Worm (Caenorhabditis elegans) whole organism, L4 larva: ENCODE measurements around the gene aakg-3.

Source experiments
- F37D6.2 ChIP-seq: sonication (generic microtip); optimal IDR thresholded peaks from 2 replicates; lab custom pipeline; 2016; ENCODE audit warnings: mild to moderate bottlenecking, missing genetic modification characterization, missing compliant biosample characterization
- F44E2.7 ChIP-seq: fragments of 200-800 bp; sonication (Bioruptor generic); IDR thresholded peaks from 2 replicates; pipeline ENCODE4 v2.1.2; 2022; ENCODE audit warnings: missing genetic modification characterization, missing compliant biosample characterization
- F49E8.2 ChIP-seq: sonication (generic microtip); optimal IDR thresholded peaks from 2 replicates; lab custom pipeline; 2016; ENCODE audit warnings: missing compliant biosample characterization, mild to moderate bottlenecking, missing genetic modification characterization, borderline replicate concordance
- T20F7.1 ChIP-seq: fragments of 200-800 bp; sonication (Bioruptor generic); optimal IDR thresholded peaks from 2 replicates; lab custom pipeline; 2018; ENCODE audit warnings: mild to moderate bottlenecking, missing genetic modification characterization, missing compliant biosample characterization
- T26A8.4 ChIP-seq: fragments of 200-800 bp; sonication (Bioruptor generic); IDR thresholded peaks from 2 replicates; pipeline ENCODE4 v1.3.6; 2022; ENCODE audit warnings: missing genetic modification characterization, missing compliant biosample characterization
- Y48G9A.11 ChIP-seq: fragments of 200-800 bp; sonication (Bioruptor generic); IDR thresholded peaks from 2 replicates; pipeline ENCODE4 v1.3.6; 2022; ENCODE audit warnings: missing genetic modification reagents, missing genetic modification characterization, missing compliant biosample characterization
- Y5F2A.4 ChIP-seq: fragments of 200-800 bp; sonication (Bioruptor generic); optimal IDR thresholded peaks from 2 replicates; lab custom pipeline; 2018; ENCODE audit warnings: mild to moderate bottlenecking, missing genetic modification characterization, missing compliant biosample characterization
- ZK546.5 ChIP-seq, 2 experiments: sonication (generic microtip); optimal IDR thresholded peaks; 2 replicates each; lab custom pipeline; 2017; ENCODE audit warnings: missing biosample characterization in 2 of 2, missing genetic modification characterization in 2 of 2
- aha-1 ChIP-seq: fragments of 150-350 bp; peaks from one replicate; lab custom pipeline; 2014; ENCODE audit warnings: missing biosample characterization, missing genetic modification characterization
- ceh-32 ChIP-seq: sonication (generic microtip); optimal IDR thresholded peaks from 2 replicates; lab custom pipeline; 2016; ENCODE audit warnings: mild to moderate bottlenecking, missing genetic modification characterization, missing compliant biosample characterization; ENCODE audit not compliant: poor library complexity
- ceh-62 ChIP-seq: sonication (generic microtip); optimal IDR thresholded peaks from 2 replicates; lab custom pipeline; 2017; ENCODE audit warnings: missing biosample characterization, missing genetic modification characterization
- daf-12 ChIP-seq: fragments of 150-350 bp; optimal IDR thresholded peaks from 2 replicates; lab custom pipeline; 2014; ENCODE audit warnings: missing biosample characterization, missing genetic modification reagents, missing genetic modification characterization
- daf-16 ChIP-seq, 3 experiments: sonication (generic microtip); optimal IDR thresholded peaks; 2 replicates each; lab custom pipeline; 2016 to 2017; ENCODE audit warnings: missing genetic modification characterization in 3 of 3, missing genetic modification reagents in 3 of 3, mild to moderate bottlenecking in 2 of 3, missing compliant biosample characterization in 2 of 3, missing biosample characterization in 1 of 3, moderate library complexity in 1 of 3
- daf-8 ChIP-seq: fragments of 200-800 bp; sonication (Bioruptor generic); IDR thresholded peaks from 2 replicates; pipeline ENCODE4 v1.3.6; 2022; ENCODE audit warnings: missing genetic modification characterization, missing compliant biosample characterization
- dmd-8 ChIP-seq: fragments of 200-800 bp; sonication (Bioruptor generic); IDR thresholded peaks from 2 replicates; pipeline ENCODE4 v1.3.6; 2022; ENCODE audit warnings: missing genetic modification characterization, missing compliant biosample characterization
- dve-1 ChIP-seq: sonication (generic microtip); optimal IDR thresholded peaks from 2 replicates; lab custom pipeline; 2017; ENCODE audit warnings: antibody characterized with exemption, mild to moderate bottlenecking, missing genetic modification characterization, missing compliant biosample characterization; ENCODE audit not compliant: insufficient read depth
- egl-27 ChIP-seq: sonication (generic microtip); optimal IDR thresholded peaks from 3 replicates; lab custom pipeline; 2017; ENCODE audit warnings: missing biosample characterization, missing genetic modification reagents, missing genetic modification characterization
- gei-8 ChIP-seq: fragments of 200-800 bp; sonication (Bioruptor generic); optimal IDR thresholded peaks from 2 replicates; lab custom pipeline; 2018; ENCODE audit warnings: mild to moderate bottlenecking, missing genetic modification characterization, missing compliant biosample characterization
- hmg-1.1 ChIP-seq: fragments of 200-800 bp; sonication (Bioruptor generic); IDR thresholded peaks from 2 replicates; pipeline ENCODE4 v1.3.6; 2022; ENCODE audit warnings: missing genetic modification reagents, missing genetic modification characterization, missing compliant biosample characterization
- lin-13 ChIP-seq: fragments of 150-350 bp; optimal IDR thresholded peaks from 2 replicates; lab custom pipeline; 2014; ENCODE audit warnings: missing biosample characterization, missing genetic modification reagents, missing genetic modification characterization
- lin-15B ChIP-seq: fragments of 150-350 bp; sonication (generic microtip); optimal IDR thresholded peaks from 3 replicates; lab custom pipeline; 2014; ENCODE audit warnings: missing biosample characterization, missing genetic modification characterization
- lin-39 ChIP-seq: fragments of 150-350 bp; optimal IDR thresholded peaks from 2 replicates; lab custom pipeline; 2014; ENCODE audit warnings: missing biosample characterization, missing genetic modification reagents, missing genetic modification characterization
- lir-3 ChIP-seq: sonication (generic microtip); optimal IDR thresholded peaks from 2 replicates; lab custom pipeline; 2016; ENCODE audit warnings: mild to moderate bottlenecking, missing genetic modification characterization, missing compliant biosample characterization
- madf-5 ChIP-seq, 2 experiments: fragments of 200-800 bp; sonication (Bioruptor generic); IDR thresholded peaks; 2 replicates each; pipeline ENCODE4 v1.3.6; 2022; ENCODE audit warnings: missing compliant biosample characterization in 2 of 2, missing genetic modification characterization in 2 of 2
- mdt-29 ChIP-seq: fragments of 200-800 bp; sonication (Bioruptor generic); IDR thresholded peaks from 2 replicates; pipeline ENCODE4 v1.3.6; 2022; ENCODE audit warnings: missing genetic modification reagents, missing genetic modification characterization, missing compliant biosample characterization
- mes-2 ChIP-seq: sonication (generic microtip); optimal IDR thresholded peaks from 2 replicates; lab custom pipeline; 2016; ENCODE audit warnings: missing genotype, mild to moderate bottlenecking, missing genetic modification characterization, missing compliant biosample characterization; ENCODE audit not compliant: poor library complexity, severe bottlenecking
- mxl-3 ChIP-seq: fragments of 200-800 bp; sonication (Bioruptor generic); optimal IDR thresholded peaks from 2 replicates; lab custom pipeline; 2018; ENCODE audit warnings: mild to moderate bottlenecking, missing genetic modification characterization, missing compliant biosample characterization
- nhr-10 ChIP-seq: fragments of 150-350 bp; optimal IDR thresholded peaks from 2 replicates; lab custom pipeline; 2014; ENCODE audit warnings: missing biosample characterization, missing genetic modification characterization
- nhr-11 ChIP-seq: fragments of 150-350 bp; optimal IDR thresholded peaks from 2 replicates; lab custom pipeline; 2014; ENCODE audit warnings: missing biosample characterization, missing genetic modification characterization
- nhr-25 ChIP-seq: sonication (generic microtip); optimal IDR thresholded peaks from 2 replicates; lab custom pipeline; 2017; ENCODE audit warnings: missing genetic modification characterization, mild to moderate bottlenecking, missing compliant biosample characterization, antibody characterized with exemption, moderate library complexity, borderline replicate concordance; ENCODE audit not compliant: insufficient read depth
- nhr-42 ChIP-seq: fragments of 200-800 bp; sonication (Bioruptor generic); IDR thresholded peaks from 2 replicates; pipeline ENCODE4 v1.3.6; 2022; ENCODE audit warnings: missing genetic modification characterization, missing compliant biosample characterization
- nhr-6 ChIP-seq: fragments of 150-350 bp; optimal IDR thresholded peaks from 2 replicates; lab custom pipeline; 2014; ENCODE audit warnings: missing biosample characterization, missing genetic modification characterization
- nhr-77 ChIP-seq: fragments of 150-350 bp; optimal IDR thresholded peaks from 2 replicates; lab custom pipeline; 2014; ENCODE audit warnings: missing biosample characterization, missing genetic modification characterization
- pha-4 ChIP-seq, 2 experiments: fragments of 150-350 bp in 1 of 2; fragments of 200-800 bp in 1 of 2; sonication (Bioruptor generic) in 1 of 2; IDR thresholded peaks in 1 of 2; optimal IDR thresholded peaks in 1 of 2; 2 replicates each; pipeline versions ENCODE4 v1.3.6 to Lab custom; 2014 to 2022; ENCODE audit warnings: missing genetic modification characterization in 2 of 2, missing genetic modification reagents in 2 of 2, missing biosample characterization in 1 of 2, missing compliant biosample characterization in 1 of 2
- sdz-12 ChIP-seq: fragments of 200-800 bp; sonication (Bioruptor generic); optimal IDR thresholded peaks from 2 replicates; lab custom pipeline; 2018; ENCODE audit warnings: mild to moderate bottlenecking, missing genetic modification characterization, missing compliant biosample characterization
- set-16 ChIP-seq: fragments of 200-800 bp; sonication (Bioruptor generic); IDR thresholded peaks from 2 replicates; pipeline ENCODE4 v1.3.6; 2022; ENCODE audit warnings: missing genetic modification reagents, missing genetic modification characterization, missing compliant biosample characterization
- snpc-4 ChIP-seq: fragments of 150-350 bp; optimal IDR thresholded peaks from 2 replicates; lab custom pipeline; 2014; ENCODE audit warnings: missing biosample characterization, missing genetic modification characterization
- spr-3 ChIP-seq: fragments of 200-800 bp; sonication (Bioruptor generic); optimal IDR thresholded peaks from 2 replicates; lab custom pipeline; 2018; ENCODE audit warnings: mild to moderate bottlenecking, missing genetic modification characterization, missing compliant biosample characterization
- tra-1 ChIP-seq: fragments of 200-800 bp; sonication (Bioruptor generic); IDR thresholded peaks from 2 replicates; pipeline ENCODE4 v1.3.6; 2022; ENCODE audit warnings: missing genetic modification reagents, missing genetic modification characterization, missing compliant biosample characterization
- unc-130 ChIP-seq: sonication (generic microtip); optimal IDR thresholded peaks from 2 replicates; lab custom pipeline; 2016; ENCODE audit warnings: missing genetic modification reagents, missing genetic modification characterization, missing compliant biosample characterization
- unc-62 ChIP-seq, 3 experiments: fragments of 150-350 bp in 1 of 3; sonication (generic microtip); optimal IDR thresholded peaks in 2 of 3; peaks in 1 of 3; 1 replicate in 1 of 3; 2 replicates in 2 of 3; lab custom pipeline; 2014 to 2017; ENCODE audit warnings: missing biosample characterization in 3 of 3, missing genetic modification characterization in 3 of 3, missing genetic modification reagents in 3 of 3, missing genotype in 1 of 3
- vab-7 ChIP-seq: fragments of 200-800 bp; sonication (Bioruptor generic); IDR thresholded peaks from 2 replicates; pipeline ENCODE4 v1.3.6; 2022; ENCODE audit warnings: missing genetic modification reagents, missing genetic modification characterization, missing compliant biosample characterization
- zfp-2 ChIP-seq: sonication (generic microtip); optimal IDR thresholded peaks from 2 replicates; lab custom pipeline; 2016; ENCODE audit warnings: mild to moderate bottlenecking, missing genetic modification characterization, missing compliant biosample characterization
- ztf-11 ChIP-seq: fragments of 150-350 bp; optimal IDR thresholded peaks from 2 replicates; lab custom pipeline; 2014; ENCODE audit warnings: missing biosample characterization, missing genetic modification characterization

Gene aakg-3

ce11 chrX:2976148-2976547, at the start of gene aakg-3:
Gene aakg-3 (plus strand): TSS chrX:2976448.
- TF ChIP-seq nhr-77 (tag; lab: Kevin White, UChicago) = no peak
- TF ChIP-seq nhr-10 (tag; lab: Kevin White, UChicago) = no peak
- TF ChIP-seq aha-1 (tag; lab: Kevin White, UChicago) = peak; percentile 75
- no peak for TF ChIP-seq zfp-2
- no peak for TF ChIP-seq unc-130 (GFP tag; lab: Kevin White, UChicago)

- no peak for TF ChIP-seq Y48G9A.11 (GFP tag; lab: Robert Waterston, UW)
- no peak for TF ChIP-seq daf-12 (tag; lab: Kevin White, UChicago)
- peak in 1 of 2 experiments; percentile 89 for TF ChIP-seq unc-62 (GFP tag; optimal IDR thresholded peaks at IDR 0.05 in 1 of 2; lab: Kevin White, UChicago)
- no peak for TF ChIP-seq unc-62 (tag; optimal IDR thresholded peaks at IDR 0.05; lab: Kevin White, UChicago)
Observed at ce11 chrX:2927576-2927975, 48.7 kb upstream of the aakg-3 start.

ce11 chrX:2928089-2928488, 48.2 kb upstream of the aakg-3 start:
- TF ChIP-seq spr-3 (GFP tag; lab: Kevin White, UChicago) = no peak
- no peak for TF ChIP-seq ZK546.5 (tag; optimal IDR thresholded peaks at IDR 0.05; lab: Kevin White, UChicago)
- no peak for TF ChIP-seq ceh-62 (tag; lab: Kevin White, UChicago)
- TF ChIP-seq ztf-11 (tag; lab: Kevin White, UChicago) = no peak
- TF ChIP-seq pha-4 (GFP tag; IDR thresholded peaks at IDR 0.05; lab: Robert Waterston, UW) = no peak
- no peak for TF ChIP-seq pha-4 (tag; optimal IDR thresholded peaks at IDR 0.05; lab: Kevin White, UChicago)
- TF ChIP-seq madf-5 (GFP tag; IDR thresholded peaks at IDR 0.05; lab: Robert Waterston, UW) = no peak
- no peak for TF ChIP-seq mes-2 (tag; lab: Kevin White, UChicago)
- TF ChIP-seq mdt-29 (GFP tag; lab: Robert Waterston, UW) = no peak
- no peak for TF ChIP-seq Y48G9A.11 (GFP tag; lab: Robert Waterston, UW)
- no peak for TF ChIP-seq hmg-1.1 (GFP tag; lab: Robert Waterston, UW)
- no peak for TF ChIP-seq nhr-25 (tag; lab: Kevin White, UChicago)
- no peak for TF ChIP-seq lin-13
- no peak for TF ChIP-seq zfp-2
- no peak for TF ChIP-seq lir-3
- no peak for TF ChIP-seq egl-27
- TF ChIP-seq snpc-4 (tag; lab: Kevin White, UChicago) = no peak
- TF ChIP-seq unc-130 (GFP tag; lab: Kevin White, UChicago) = no peak
- no peak for TF ChIP-seq daf-8
- no peak for TF ChIP-seq nhr-42

- TF ChIP-seq nhr-11 (tag; lab: Kevin White, UChicago) (no peak), F44E2.7 (GFP tag; lab: Robert Waterston, UW) (no peak), dmd-8 (GFP tag; lab: Robert Waterston, UW) (no peak), ceh-32 (tag; lab: Kevin White, UChicago) (no peak), daf-16 (GFP tag; optimal IDR thresholded peaks at IDR 0.05; lab: Kevin White, UChicago) (peak in 1 of 2 experiments; percentile 14), daf-16 (tag; optimal IDR thresholded peaks at IDR 0.05; lab: Kevin White, UChicago) (peak; percentile 92), vab-7 (GFP tag; lab: Robert Waterston, UW) (no peak), Y5F2A.4 (GFP tag; lab: Kevin White, UChicago) (no peak), mes-2 (tag; lab: Kevin White, UChicago) (peak; percentile 37), lin-15B (tag; lab: Kevin White, UChicago) (no peak), zfp-2 (no peak), mdt-29 (GFP tag; lab: Robert Waterston, UW) (0 out of 2 replicates have a peak, but pooled peaks have one; percentile 26), T20F7.1 (GFP tag; lab: Kevin White, UChicago) (no peak), sdz-12 (GFP tag; lab: Kevin White, UChicago) (no peak), lin-39 (tag; lab: Kevin White, UChicago) (no peak), F49E8.2 (no peak), nhr-25 (tag; lab: Kevin White, UChicago) (no peak), tra-1 (GFP tag; lab: Robert Waterston, UW) (peak; percentile 59; the same call in 1 of the 2 replicates), nhr-6 (tag; lab: Kevin White, UChicago) (peak; percentile 6), F37D6.2 (tag; lab: Kevin White, UChicago) (no peak), nhr-77 (tag; lab: Kevin White, UChicago) (peak; percentile 2), dve-1 (peak; percentile 47), mxl-3 (GFP tag; lab: Kevin White, UChicago) (peak; percentile 50), T26A8.4 (GFP tag; lab: Robert Waterston, UW) (no peak; the same call in 1 of the 2 replicates), set-16 (no peak), gei-8 (GFP tag; lab: Kevin White, UChicago) (peak; percentile 36)
Observed at ce11 chrX:2931852-2932251, 44.4 kb upstream of the aakg-3 start.
